Worm (Caenorhabditis elegans) whole organism, L1 larva: ENCODE measurements around the gene C17C3.24.

Experiments
- C16A3.4 ChIP-seq: fragments of 150-350 bp; optimal IDR thresholded peaks from 2 replicates; lab custom pipeline; 2014; ENCODE audit warnings: missing biosample characterization, missing genetic modification characterization
- alr-1 ChIP-seq: fragments of 200-800 bp; sonication (Bioruptor generic); optimal IDR thresholded peaks from 2 replicates; lab custom pipeline; 2018; ENCODE audit warnings: borderline replicate concordance, mild to moderate bottlenecking, missing genetic modification characterization, missing compliant biosample characterization
- blmp-1 ChIP-seq: fragments of 150-350 bp; optimal IDR thresholded peaks from 2 replicates; lab custom pipeline; 2014; ENCODE audit warnings: missing biosample characterization, missing genetic modification characterization
- ceh-63 ChIP-seq: fragments of 200-800 bp; sonication (Bioruptor generic); optimal IDR thresholded peaks from 2 replicates; lab custom pipeline; 2018; ENCODE audit warnings: mild to moderate bottlenecking, missing genetic modification characterization, missing compliant biosample characterization
- ceh-8 ChIP-seq: fragments of 200-800 bp; sonication (Bioruptor generic); optimal IDR thresholded peaks from 2 replicates; lab custom pipeline; 2018; ENCODE audit warnings: mild to moderate bottlenecking, missing genetic modification characterization, moderate library complexity, missing compliant biosample characterization
- ceh-82 ChIP-seq, 3 experiments: fragments of 150-350 bp in 1 of 3; sonication (generic microtip) in 2 of 3; optimal IDR thresholded peaks; 2 replicates each; lab custom pipeline; 2014 to 2017; ENCODE audit warnings: missing biosample characterization in 3 of 3, missing genetic modification characterization in 3 of 3
- ceh-88 ChIP-seq: fragments of 200-800 bp; sonication (Bioruptor generic); IDR thresholded peaks from 2 replicates; pipeline ENCODE4 v1.3.6; 2022; ENCODE audit warnings: missing genetic modification characterization, missing compliant biosample characterization
- ceh-90 ChIP-seq: sonication (generic microtip); optimal IDR thresholded peaks from 2 replicates; lab custom pipeline; 2016; ENCODE audit warnings: missing genetic modification characterization, missing compliant biosample characterization
- dpl-1 ChIP-seq, 3 experiments: fragments of 150-350 bp in 2 of 3; sonication (generic microtip) in 1 of 3; optimal IDR thresholded peaks; 2 replicates each; lab custom pipeline; 2014 to 2017; ENCODE audit warnings: missing biosample characterization in 3 of 3, missing genetic modification characterization in 3 of 3, missing genetic modification reagents in 3 of 3
- dsc-1 ChIP-seq: sonication (generic microtip); optimal IDR thresholded peaks from 2 replicates; lab custom pipeline; 2016; ENCODE audit warnings: mild to moderate bottlenecking, missing genetic modification characterization, missing compliant biosample characterization
- efl-1 ChIP-seq, 4 experiments: fragments of 150-350 bp; optimal IDR thresholded peaks in 3 of 4; peaks in 1 of 4; 1 replicate in 1 of 4; 2 replicates in 3 of 4; lab custom pipeline; 2014; ENCODE audit warnings: missing biosample characterization in 2 of 4, missing genetic modification characterization in 2 of 4, missing genetic modification reagents in 2 of 4
- elt-2 ChIP-seq: sonication (generic microtip); optimal IDR thresholded peaks from 2 replicates; lab custom pipeline; 2016; ENCODE audit warnings: missing genetic modification characterization, mild to moderate bottlenecking, inconsistent platforms, missing compliant biosample characterization, missing genetic modification reagents
- elt-3 ChIP-seq, 6 experiments: fragments of 150-350 bp in 1 of 6; sonication (generic microtip); optimal IDR thresholded peaks; 2 replicates each; lab custom pipeline; 2017 to 2018; ENCODE audit warnings: missing biosample characterization in 6 of 6, missing genetic modification characterization in 6 of 6, inconsistent platforms in 1 of 6
- fkh-8 ChIP-seq: sonication (generic microtip); optimal IDR thresholded peaks from 2 replicates; lab custom pipeline; 2016; ENCODE audit warnings: mild to moderate bottlenecking, missing genetic modification characterization, missing compliant biosample characterization
- hlh-17 ChIP-seq: fragments of 200-800 bp; sonication (Bioruptor generic); optimal IDR thresholded peaks from 2 replicates; lab custom pipeline; 2018; ENCODE audit warnings: missing genetic modification characterization, mild to moderate bottlenecking, missing compliant biosample characterization, moderate library complexity, borderline replicate concordance
- hpl-2 ChIP-seq: fragments of 150-350 bp; optimal IDR thresholded peaks from 2 replicates; lab custom pipeline; 2014; ENCODE audit warnings: missing biosample characterization, missing genetic modification reagents, missing genetic modification characterization
- irx-1 ChIP-seq: sonication (generic microtip); optimal IDR thresholded peaks from 2 replicates; lab custom pipeline; 2016; ENCODE audit warnings: missing genetic modification characterization, missing compliant biosample characterization
- jun-1 ChIP-seq: fragments of 150-350 bp; optimal IDR thresholded peaks from 2 replicates; lab custom pipeline; 2014; ENCODE audit warnings: missing biosample characterization, missing genetic modification reagents, missing genetic modification characterization
- lin-39 ChIP-seq: fragments of 150-350 bp; optimal IDR thresholded peaks from 2 replicates; lab custom pipeline; 2014; ENCODE audit warnings: missing biosample characterization, missing genetic modification reagents, missing genetic modification characterization
- lir-3 ChIP-seq: sonication (generic microtip); optimal IDR thresholded peaks from 2 replicates; lab custom pipeline; 2016; ENCODE audit warnings: mild to moderate bottlenecking, missing genetic modification characterization, moderate library complexity, missing compliant biosample characterization; ENCODE audit not compliant: poor library complexity
- lsy-2 ChIP-seq, 2 experiments: fragments of 150-350 bp; optimal IDR thresholded peaks; 2 replicates each; lab custom pipeline; 2014; ENCODE audit warnings: missing biosample characterization in 2 of 2, missing genetic modification characterization in 2 of 2
- mdl-1 ChIP-seq, 2 experiments: fragments of 150-350 bp; optimal IDR thresholded peaks; 2 replicates each; lab custom pipeline; 2014 to 2017; ENCODE audit warnings: missing biosample characterization in 2 of 2, missing genetic modification characterization in 2 of 2, inconsistent platforms in 1 of 2
- mep-1 ChIP-seq: fragments of 150-350 bp; optimal IDR thresholded peaks from 2 replicates; lab custom pipeline; 2014; ENCODE audit warnings: missing biosample characterization, missing genetic modification characterization
- nhr-11 ChIP-seq: fragments of 150-350 bp; optimal IDR thresholded peaks from 2 replicates; lab custom pipeline; 2014; ENCODE audit warnings: missing biosample characterization, missing genetic modification characterization
- nhr-19 ChIP-seq: fragments of 200-800 bp; sonication (Bioruptor generic); conservative IDR thresholded peaks from 2 replicates; pipeline ENCODE4 v1.3.6; 2022; ENCODE audit warnings: missing genetic modification characterization, missing compliant biosample characterization
- nhr-237 ChIP-seq: fragments of 150-350 bp; optimal IDR thresholded peaks from 2 replicates; lab custom pipeline; 2014; ENCODE audit warnings: missing biosample characterization, missing genetic modification characterization
- nhr-71 ChIP-seq: sonication (generic microtip); optimal IDR thresholded peaks from 2 replicates; lab custom pipeline; 2016; ENCODE audit warnings: mild to moderate bottlenecking, missing genetic modification characterization, moderate library complexity, missing compliant biosample characterization
- nhr-76 ChIP-seq: sonication (generic microtip); optimal IDR thresholded peaks from 2 replicates; lab custom pipeline; 2017; ENCODE audit warnings: missing biosample characterization, missing genetic modification characterization
- nhr-90 ChIP-seq: sonication (generic microtip); optimal IDR thresholded peaks from 2 replicates; lab custom pipeline; 2016; ENCODE audit warnings: mild to moderate bottlenecking, missing genetic modification characterization, missing compliant biosample characterization; ENCODE audit not compliant: poor library complexity
- rnt-1 ChIP-seq: sonication (generic microtip); optimal IDR thresholded peaks from 2 replicates; lab custom pipeline; 2016; ENCODE audit warnings: mild to moderate bottlenecking, missing genetic modification characterization, moderate library complexity, missing compliant biosample characterization
- skn-1 ChIP-seq: fragments of 150-350 bp; optimal IDR thresholded peaks from 2 replicates; lab custom pipeline; 2014; ENCODE audit warnings: missing biosample characterization, missing genetic modification characterization
- snu-23 ChIP-seq: sonication (generic microtip); optimal IDR thresholded peaks from 2 replicates; lab custom pipeline; 2016; ENCODE audit warnings: missing genetic modification characterization, missing compliant biosample characterization
- sox-4 ChIP-seq: sonication (generic microtip); optimal IDR thresholded peaks from 2 replicates; lab custom pipeline; 2016; ENCODE audit warnings: missing genetic modification characterization, missing compliant biosample characterization
- sptf-1 ChIP-seq: fragments of 150-350 bp; optimal IDR thresholded peaks from 2 replicates; lab custom pipeline; 2014; ENCODE audit warnings: missing biosample characterization, missing genetic modification characterization
- swsn-7 ChIP-seq: sonication (generic microtip); optimal IDR thresholded peaks from 2 replicates; lab custom pipeline; 2016; ENCODE audit warnings: missing genetic modification characterization, missing compliant biosample characterization
- unc-130 ChIP-seq: fragments of 150-350 bp; optimal IDR thresholded peaks from 2 replicates; lab custom pipeline; 2017; ENCODE audit warnings: missing biosample characterization, missing genetic modification characterization, inconsistent platforms
- unc-62 ChIP-seq: fragments of 150-350 bp; optimal IDR thresholded peaks from 2 replicates; lab custom pipeline; 2014; ENCODE audit warnings: missing biosample characterization, missing genetic modification reagents, missing genetic modification characterization
- unc-98 ChIP-seq: fragments of 200-800 bp; sonication (Bioruptor generic); IDR thresholded peaks from 2 replicates; pipeline ENCODE4 v1.3.6; 2022; ENCODE audit warnings: missing genetic modification characterization, missing compliant biosample characterization
- vab-15 ChIP-seq: sonication (generic microtip); optimal IDR thresholded peaks from 2 replicates; lab custom pipeline; 2017; ENCODE audit warnings: missing genotype, mild to moderate bottlenecking, missing genetic modification characterization, missing compliant biosample characterization
- zip-4 ChIP-seq: fragments of 200-800 bp; sonication (Bioruptor generic); optimal IDR thresholded peaks from 2 replicates; lab custom pipeline; 2018; ENCODE audit warnings: mild to moderate bottlenecking, missing genetic modification characterization, moderate library complexity, missing compliant biosample characterization
- ztf-11 ChIP-seq, 2 experiments: sonication (generic microtip); optimal IDR thresholded peaks; 2 replicates each; lab custom pipeline; 2016 to 2017; ENCODE audit warnings: missing genetic modification characterization in 2 of 2, missing biosample characterization in 1 of 2, missing compliant biosample characterization in 1 of 2

C17C3.24 gene

ce11 chrII:5551517-5551916, 9.9 kb upstream of the C17C3.24 start, which contains the start of gene C17C3.5:
Gene C17C3.5, plus strand, starts transcription at chrII:5551817.
- TF ChIP-seq sox-4 (tag; lab: Kevin White, UChicago) (no peak), efl-1 (optimal IDR thresholded peaks at IDR 0.05; lab: Kevin White, UChicago) (no peak), efl-1 (GFP tag; optimal IDR thresholded peaks at IDR 0.05 in 1 of 2; lab: Kevin White, UChicago) (no peak), nhr-19 (GFP tag; lab: Robert Waterston, UW) (no peak), unc-62 (GFP tag; lab: Kevin White, UChicago) (no peak), ceh-90 (no peak), unc-130 (tag; lab: Kevin White, UChicago) (no peak), ceh-8 (GFP tag; lab: Kevin White, UChicago) (no peak), hlh-17 (no peak), irx-1 (tag; lab: Kevin White, UChicago) (no peak), nhr-90 (no peak), sptf-1 (tag; lab: Kevin White, UChicago) (no peak), dpl-1 (GFP tag; optimal IDR thresholded peaks at IDR 0.05; lab: Kevin White, UChicago) (no peak), dsc-1 (tag; lab: Kevin White, UChicago) (no peak), unc-98 (GFP tag; lab: Robert Waterston, UW) (no peak), vab-15 (no peak), nhr-11 (no peak), C16A3.4 (tag; lab: Kevin White, UChicago) (no peak), lsy-2 (tag; optimal IDR thresholded peaks at IDR 0.05; lab: Kevin White, UChicago) (no peak), mdl-1 (tag; optimal IDR thresholded peaks at IDR 0.05; lab: Kevin White, UChicago) (no peak)

ce11 chrII:5549746-5550145, 8.2 kb upstream of the C17C3.24 start, which contains the start of gene C17C3.6:
Gene C17C3.6, plus strand, starts transcription at chrII:5550046.
- no peak for TF ChIP-seq lir-3
- no peak for TF ChIP-seq nhr-237
- no peak for TF ChIP-seq C16A3.4 (tag; lab: Kevin White, UChicago)
- no peak for TF ChIP-seq fkh-8 (tag; lab: Kevin White, UChicago)
- TF ChIP-seq ceh-63 = no peak
- no peak for TF ChIP-seq nhr-71 (tag; lab: Kevin White, UChicago)
- TF ChIP-seq mep-1 (tag; lab: Kevin White, UChicago) = no peak
- TF ChIP-seq jun-1 (tag; lab: Kevin White, UChicago) = no peak
- no peak for TF ChIP-seq snu-23 (GFP tag; lab: Kevin White, UChicago)
- TF ChIP-seq ceh-82 (tag; optimal IDR thresholded peaks at IDR 0.05; lab: Kevin White, UChicago) = no peak
- no peak for TF ChIP-seq unc-130 (tag; lab: Kevin White, UChicago)
- no peak for TF ChIP-seq dsc-1 (tag; lab: Kevin White, UChicago)
- no peak for TF ChIP-seq nhr-76
- TF ChIP-seq unc-62 (GFP tag; lab: Kevin White, UChicago) = no peak
- no peak for TF ChIP-seq unc-98 (GFP tag; lab: Robert Waterston, UW)
- no peak for TF ChIP-seq zip-4
- no peak for TF ChIP-seq skn-1 (tag; lab: Kevin White, UChicago)
- TF ChIP-seq lin-39 = no peak
- TF ChIP-seq blmp-1 (tag; lab: Kevin White, UChicago) = no peak
- TF ChIP-seq alr-1 = no peak
- TF ChIP-seq, all 84 proteins: peak for 0

- TF ChIP-seq ztf-11 (tag; optimal IDR thresholded peaks at IDR 0.05; lab: Kevin White, UChicago) (no peak), skn-1 (tag; lab: Kevin White, UChicago) (no peak), swsn-7 (tag; lab: Kevin White, UChicago) (no peak), elt-2 (tag; lab: Kevin White, UChicago) (no peak), rnt-1 (tag; lab: Kevin White, UChicago) (no peak), lsy-2 (tag; optimal IDR thresholded peaks at IDR 0.05; lab: Kevin White, UChicago) (no peak), snu-23 (GFP tag; lab: Kevin White, UChicago) (peak; percentile 22), ceh-88 (GFP tag; lab: Robert Waterston, UW) (no peak), C16A3.4 (tag; lab: Kevin White, UChicago) (no peak), hpl-2 (GFP tag; lab: Kevin White, UChicago) (no peak), elt-3 (tag; optimal IDR thresholded peaks at IDR 0.05; lab: Kevin White, UChicago) (no peak), nhr-71 (tag; lab: Kevin White, UChicago) (peak; percentile 51)
Observed at ce11 chrII:5547442-5547894, 5.9 kb upstream of the C17C3.24 start, which contains the start of gene acdh-2. Gene acdh-2, minus strand, starts transcription at chrII:5547492.
